Worm (Caenorhabditis elegans) whole organism, L1 larva: ENCODE data around the gene smf-1.
A peak's percentile ranks its signal among the peaks of the same experiment; 100 is the strongest.

Source experiments
- C04F5.9 ChIP-seq: sonication (generic microtip); optimal IDR thresholded peaks from 2 replicates; lab custom pipeline; 2016; ENCODE audit warnings: missing genetic modification characterization, missing compliant biosample characterization
- C16A3.4 ChIP-seq: fragments of 150-350 bp; optimal IDR thresholded peaks from 2 replicates; lab custom pipeline; 2014; ENCODE audit warnings: missing biosample characterization, missing genetic modification characterization
- C34B4.2 ChIP-seq: sonication (generic microtip); optimal IDR thresholded peaks from 2 replicates; lab custom pipeline; 2017; ENCODE audit warnings: mild to moderate bottlenecking, missing genetic modification characterization, missing compliant biosample characterization
- aha-1 ChIP-seq: fragments of 150-350 bp; optimal IDR thresholded peaks from 2 replicates; lab custom pipeline; 2014; ENCODE audit warnings: missing biosample characterization, missing genetic modification characterization
- alr-1 ChIP-seq: fragments of 200-800 bp; sonication (Bioruptor generic); optimal IDR thresholded peaks from 2 replicates; lab custom pipeline; 2018; ENCODE audit warnings: borderline replicate concordance, mild to moderate bottlenecking, missing genetic modification characterization, missing compliant biosample characterization
- blmp-1 ChIP-seq: fragments of 150-350 bp; optimal IDR thresholded peaks from 2 replicates; lab custom pipeline; 2014; ENCODE audit warnings: missing biosample characterization, missing genetic modification characterization
- ceh-88 ChIP-seq: fragments of 200-800 bp; sonication (Bioruptor generic); IDR thresholded peaks from 2 replicates; pipeline ENCODE4 v1.3.6; 2022; ENCODE audit warnings: missing genetic modification characterization, missing compliant biosample characterization
- ceh-90 ChIP-seq: sonication (generic microtip); optimal IDR thresholded peaks from 2 replicates; lab custom pipeline; 2016; ENCODE audit warnings: missing genetic modification characterization, missing compliant biosample characterization
- dpl-1 ChIP-seq, 3 experiments: fragments of 150-350 bp in 2 of 3; sonication (generic microtip) in 1 of 3; optimal IDR thresholded peaks; 2 replicates each; lab custom pipeline; 2014 to 2017; ENCODE audit warnings: missing biosample characterization in 3 of 3, missing genetic modification characterization in 3 of 3, missing genetic modification reagents in 3 of 3
- dsc-1 ChIP-seq: sonication (generic microtip); optimal IDR thresholded peaks from 2 replicates; lab custom pipeline; 2016; ENCODE audit warnings: mild to moderate bottlenecking, missing genetic modification characterization, missing compliant biosample characterization
- efl-1 ChIP-seq, 4 experiments: fragments of 150-350 bp; optimal IDR thresholded peaks in 3 of 4; peaks in 1 of 4; 1 replicate in 1 of 4; 2 replicates in 3 of 4; lab custom pipeline; 2014; ENCODE audit warnings: missing biosample characterization in 2 of 4, missing genetic modification characterization in 2 of 4, missing genetic modification reagents in 2 of 4
- egl-13 ChIP-seq: sonication (generic microtip); optimal IDR thresholded peaks from 2 replicates; lab custom pipeline; 2016; ENCODE audit warnings: missing genotype, missing genetic modification reagents, missing genetic modification characterization, missing compliant biosample characterization
- elt-2 ChIP-seq: sonication (generic microtip); optimal IDR thresholded peaks from 2 replicates; lab custom pipeline; 2016; ENCODE audit warnings: missing genetic modification characterization, mild to moderate bottlenecking, inconsistent platforms, missing compliant biosample characterization, missing genetic modification reagents
- elt-3 ChIP-seq, 6 experiments: fragments of 150-350 bp in 1 of 6; sonication (generic microtip); optimal IDR thresholded peaks; 2 replicates each; lab custom pipeline; 2017 to 2018; ENCODE audit warnings: missing biosample characterization in 6 of 6, missing genetic modification characterization in 6 of 6, inconsistent platforms in 1 of 6
- fkh-8 ChIP-seq: sonication (generic microtip); optimal IDR thresholded peaks from 2 replicates; lab custom pipeline; 2016; ENCODE audit warnings: mild to moderate bottlenecking, missing genetic modification characterization, missing compliant biosample characterization
- grh-1 ChIP-seq: fragments of 200-800 bp; sonication (Bioruptor generic); IDR thresholded peaks from 2 replicates; pipeline ENCODE4 v1.3.6; 2022; ENCODE audit warnings: missing genetic modification reagents, missing genetic modification characterization, missing compliant biosample characterization
- hlh-17 ChIP-seq: fragments of 200-800 bp; sonication (Bioruptor generic); optimal IDR thresholded peaks from 2 replicates; lab custom pipeline; 2018; ENCODE audit warnings: missing genetic modification characterization, mild to moderate bottlenecking, missing compliant biosample characterization, moderate library complexity, borderline replicate concordance
- hpl-2 ChIP-seq: fragments of 150-350 bp; optimal IDR thresholded peaks from 2 replicates; lab custom pipeline; 2014; ENCODE audit warnings: missing biosample characterization, missing genetic modification reagents, missing genetic modification characterization
- irx-1 ChIP-seq: sonication (generic microtip); optimal IDR thresholded peaks from 2 replicates; lab custom pipeline; 2016; ENCODE audit warnings: missing genetic modification characterization, missing compliant biosample characterization
- jun-1 ChIP-seq: fragments of 150-350 bp; optimal IDR thresholded peaks from 2 replicates; lab custom pipeline; 2014; ENCODE audit warnings: missing biosample characterization, missing genetic modification reagents, missing genetic modification characterization
- lin-13 ChIP-seq: fragments of 150-350 bp; optimal IDR thresholded peaks from 2 replicates; lab custom pipeline; 2014; ENCODE audit warnings: missing biosample characterization, missing genetic modification reagents, missing genetic modification characterization
- lin-14 ChIP-seq: fragments of 200-800 bp; sonication (Bioruptor generic); optimal IDR thresholded peaks from 2 replicates; lab custom pipeline; 2018; ENCODE audit warnings: mild to moderate bottlenecking, missing genetic modification characterization, moderate library complexity, missing compliant biosample characterization
- lin-35 ChIP-seq, 2 experiments: fragments of 150-350 bp; optimal IDR thresholded peaks; 2 replicates each; lab custom pipeline; 2014; ENCODE audit warnings: missing biosample characterization in 2 of 2, missing genetic modification characterization in 2 of 2, missing genetic modification reagents in 2 of 2
- lir-3 ChIP-seq: sonication (generic microtip); optimal IDR thresholded peaks from 2 replicates; lab custom pipeline; 2016; ENCODE audit warnings: mild to moderate bottlenecking, missing genetic modification characterization, moderate library complexity, missing compliant biosample characterization; ENCODE audit not compliant: poor library complexity
- lsy-2 ChIP-seq, 2 experiments: fragments of 150-350 bp; optimal IDR thresholded peaks; 2 replicates each; lab custom pipeline; 2014; ENCODE audit warnings: missing biosample characterization in 2 of 2, missing genetic modification characterization in 2 of 2
- mab-9 ChIP-seq: fragments of 200-800 bp; sonication (Bioruptor generic); IDR thresholded peaks from 2 replicates; pipeline ENCODE4 v1.3.6; 2022; ENCODE audit warnings: missing genetic modification reagents, missing genetic modification characterization, missing compliant biosample characterization
- mdl-1 ChIP-seq, 2 experiments: fragments of 150-350 bp; optimal IDR thresholded peaks; 2 replicates each; lab custom pipeline; 2014 to 2017; ENCODE audit warnings: missing biosample characterization in 2 of 2, missing genetic modification characterization in 2 of 2, inconsistent platforms in 1 of 2
- mef-2 ChIP-seq: fragments of 150-350 bp; optimal IDR thresholded peaks from 2 replicates; lab custom pipeline; 2014; ENCODE audit warnings: missing biosample characterization, missing genetic modification characterization
- mep-1 ChIP-seq: fragments of 150-350 bp; optimal IDR thresholded peaks from 2 replicates; lab custom pipeline; 2014; ENCODE audit warnings: missing biosample characterization, missing genetic modification characterization
- nhr-19 ChIP-seq: fragments of 200-800 bp; sonication (Bioruptor generic); conservative IDR thresholded peaks from 2 replicates; pipeline ENCODE4 v1.3.6; 2022; ENCODE audit warnings: missing genetic modification characterization, missing compliant biosample characterization
- nhr-20 ChIP-seq: sonication (generic microtip); optimal IDR thresholded peaks from 2 replicates; lab custom pipeline; 2016; ENCODE audit warnings: mild to moderate bottlenecking, missing genetic modification characterization, missing compliant biosample characterization
- nhr-237 ChIP-seq: fragments of 150-350 bp; optimal IDR thresholded peaks from 2 replicates; lab custom pipeline; 2014; ENCODE audit warnings: missing biosample characterization, missing genetic modification characterization
- nhr-28 ChIP-seq: fragments of 150-350 bp; optimal IDR thresholded peaks from 2 replicates; lab custom pipeline; 2014; ENCODE audit warnings: missing biosample characterization, missing genetic modification characterization
- nhr-47 ChIP-seq: sonication (generic microtip); optimal IDR thresholded peaks from 2 replicates; lab custom pipeline; 2016; ENCODE audit warnings: mild to moderate bottlenecking, missing genetic modification characterization, moderate library complexity, missing compliant biosample characterization
- nhr-71 ChIP-seq: sonication (generic microtip); optimal IDR thresholded peaks from 2 replicates; lab custom pipeline; 2016; ENCODE audit warnings: mild to moderate bottlenecking, missing genetic modification characterization, moderate library complexity, missing compliant biosample characterization
- nhr-85 ChIP-seq: sonication (generic microtip); peaks from one replicate; lab custom pipeline; 2016; ENCODE audit warnings: missing genetic modification characterization, inconsistent platforms, missing compliant biosample characterization
- nhr-90 ChIP-seq: sonication (generic microtip); optimal IDR thresholded peaks from 2 replicates; lab custom pipeline; 2016; ENCODE audit warnings: mild to moderate bottlenecking, missing genetic modification characterization, missing compliant biosample characterization; ENCODE audit not compliant: poor library complexity
- pag-3 ChIP-seq: sonication (generic microtip); optimal IDR thresholded peaks from 2 replicates; lab custom pipeline; 2017; ENCODE audit warnings: missing genetic modification characterization, mild to moderate bottlenecking, missing compliant biosample characterization, antibody characterized with exemption, borderline replicate concordance; ENCODE audit not compliant: insufficient read depth
- skn-1 ChIP-seq: fragments of 150-350 bp; optimal IDR thresholded peaks from 2 replicates; lab custom pipeline; 2014; ENCODE audit warnings: missing biosample characterization, missing genetic modification characterization
- snu-23 ChIP-seq: sonication (generic microtip); optimal IDR thresholded peaks from 2 replicates; lab custom pipeline; 2016; ENCODE audit warnings: missing genetic modification characterization, missing compliant biosample characterization
- sox-4 ChIP-seq: sonication (generic microtip); optimal IDR thresholded peaks from 2 replicates; lab custom pipeline; 2016; ENCODE audit warnings: missing genetic modification characterization, missing compliant biosample characterization
- swsn-7 ChIP-seq: sonication (generic microtip); optimal IDR thresholded peaks from 2 replicates; lab custom pipeline; 2016; ENCODE audit warnings: missing genetic modification characterization, missing compliant biosample characterization
- tbx-2 ChIP-seq: sonication (generic microtip); optimal IDR thresholded peaks from 2 replicates; lab custom pipeline; 2016; ENCODE audit warnings: missing genetic modification characterization, missing compliant biosample characterization
- unc-130 ChIP-seq: fragments of 150-350 bp; optimal IDR thresholded peaks from 2 replicates; lab custom pipeline; 2017; ENCODE audit warnings: missing biosample characterization, missing genetic modification characterization, inconsistent platforms
- unc-30 ChIP-seq: sonication (generic microtip); optimal IDR thresholded peaks from 2 replicates; lab custom pipeline; 2017; ENCODE audit warnings: missing biosample characterization, missing genetic modification characterization
- vab-15 ChIP-seq: sonication (generic microtip); optimal IDR thresholded peaks from 2 replicates; lab custom pipeline; 2017; ENCODE audit warnings: missing genotype, mild to moderate bottlenecking, missing genetic modification characterization, missing compliant biosample characterization
- xbp-1 ChIP-seq: sonication (generic microtip); optimal IDR thresholded peaks from 2 replicates; lab custom pipeline; 2016; ENCODE audit warnings: missing genetic modification characterization, missing compliant biosample characterization
- ztf-11 ChIP-seq, 2 experiments: sonication (generic microtip); optimal IDR thresholded peaks; 2 replicates each; lab custom pipeline; 2016 to 2017; ENCODE audit warnings: missing genetic modification characterization in 2 of 2, missing biosample characterization in 1 of 2, missing compliant biosample characterization in 1 of 2
- ztf-4 ChIP-seq: fragments of 150-350 bp; optimal IDR thresholded peaks from 2 replicates; lab custom pipeline; 2014; ENCODE audit warnings: missing biosample characterization, missing genetic modification characterization

The smf-1 gene

ce11 chrX:6739034-6740008 is 16.5 kb upstream of the smf-1 start:
- TF ChIP-seq sox-4 (peak; percentile 3), C16A3.4 (tag; lab: Kevin White, UChicago) (peak; percentile 40), tbx-2 (tag; lab: Kevin White, UChicago) (peak; percentile 59), alr-1 (no peak), nhr-237 (tag; lab: Kevin White, UChicago) (no peak), nhr-28 (tag; lab: Kevin White, UChicago) (no peak), nhr-85 (tag; lab: Kevin White, UChicago) (peak; percentile 95), unc-130 (tag; lab: Kevin White, UChicago) (peak; percentile 54), efl-1 (optimal IDR thresholded peaks at IDR 0.05; lab: Kevin White, UChicago) (no peak), efl-1 (GFP tag; optimal IDR thresholded peaks at IDR 0.05 in 1 of 2; lab: Kevin White, UChicago) (peak in 1 of 2 experiments; percentile 2), mef-2 (tag; lab: Kevin White, UChicago) (peak; percentile 12), ceh-88 (GFP tag; lab: Robert Waterston, UW) (peak; percentile 36; the same call in 1 of the 2 replicates), xbp-1 (tag; lab: Kevin White, UChicago) (peak; percentile 40), mab-9 (GFP tag; lab: Robert Waterston, UW) (no peak), unc-30 (tag; lab: Kevin White, UChicago) (no peak), vab-15 (peak; percentile 78), pag-3 (no peak), ceh-90 (tag; lab: Kevin White, UChicago) (no peak), blmp-1 (tag; lab: Kevin White, UChicago) (peak; percentile 50), C04F5.9 (tag; lab: Kevin White, UChicago) (no peak), lsy-2 (tag; optimal IDR thresholded peaks at IDR 0.05; lab: Kevin White, UChicago) (peak; percentile 18 to 43), ztf-11 (tag; optimal IDR thresholded peaks at IDR 0.05; lab: Kevin White, UChicago) (no peak), mep-1 (tag; lab: Kevin White, UChicago) (peak; percentile 48), jun-1 (tag; lab: Kevin White, UChicago) (no peak), C34B4.2 (tag; lab: Kevin White, UChicago) (no peak), hlh-17 (GFP tag; lab: Kevin White, UChicago) (no peak), nhr-71 (tag; lab: Kevin White, UChicago) (peak; percentile 88), mdl-1 (tag; optimal IDR thresholded peaks at IDR 0.05; lab: Kevin White, UChicago) (peak in 1 of 2 experiments; percentile 15), nhr-90 (tag; lab: Kevin White, UChicago) (peak; percentile 58), nhr-19 (GFP tag; lab: Robert Waterston, UW) (peak; percentile 63), skn-1 (tag; lab: Kevin White, UChicago) (peak; percentile 4), egl-13 (tag; lab: Kevin White, UChicago) (peak; percentile 44), lir-3 (peak; percentile 15), ztf-4 (tag; lab: Kevin White, UChicago) (no peak), elt-3 (tag; optimal IDR thresholded peaks at IDR 0.05; lab: Kevin White, UChicago) (peak in 2 of 6 experiments; percentile 49 to 64), lin-14 (GFP tag; lab: Kevin White, UChicago) (peak; percentile 75), lin-13 (GFP tag; lab: Kevin White, UChicago) (peak; percentile 19), snu-23 (peak; percentile 75), nhr-47 (peak; percentile 42), hpl-2 (GFP tag; lab: Kevin White, UChicago) (no peak), fkh-8 (tag; lab: Kevin White, UChicago) (peak; percentile 28), dsc-1 (peak; percentile 46), nhr-20 (peak; percentile 91), swsn-7 (tag; lab: Kevin White, UChicago) (peak; percentile 38), aha-1 (tag; lab: Kevin White, UChicago) (no peak), grh-1 (GFP tag; lab: Robert Waterston, UW) (peak; percentile 60; the same call in 1 of the 2 replicates), elt-2 (tag; lab: Kevin White, UChicago) (peak; percentile 75), lin-35 (GFP tag; optimal IDR thresholded peaks at IDR 0.05; lab: Kevin White, UChicago) (peak in 1 of 2 experiments; percentile 56), irx-1 (peak; percentile 61), dpl-1 (GFP tag; optimal IDR thresholded peaks at IDR 0.05; lab: Kevin White, UChicago) (peak in 1 of 3 experiments; percentile 9)
- TF ChIP-seq, all 84 proteins: peak for 34
